Worm (Caenorhabditis elegans): Measurements from ENCODE around the gene fbxc-15.

ce11 chrII:972850-973249 is 6.4 kb upstream of the fbxc-15 start, which contains the start of gene C32B5.15:
- TF ChIP-seq egl-18 (GFP tag; IDR thresholded peaks at IDR 0.05) (no peak), atf-7 (tag; optimal IDR thresholded peaks at IDR 0.05) (no peak), Y67H2A.10 (GFP tag; conservative IDR thresholded peaks at IDR 0.05) (no peak)

Measured in whole organism, young adult.